Fruit fly (Drosophila melanogaster) whole organism, embryonic: ENCODE measurements around the gene CG31776.
A peak's percentile ranks its signal among the peaks of the same experiment; 100 is the strongest.

Experiments used
- Atf6 ChIP-seq: fragments of 200-800 bp; sonication (Bioruptor generic); IDR thresholded peaks from 2 replicates; pipeline ENCODE4 v1.3.6; 2022; ENCODE audit warnings: missing biosample characterization, missing genetic modification characterization
- CG10147 ChIP-seq: fragments of 200-800 bp; sonication (Bioruptor generic); optimal IDR thresholded peaks from 2 replicates; lab custom pipeline; 2019; ENCODE audit warnings: missing biosample characterization, mild to moderate bottlenecking, missing genetic modification characterization, moderate library complexity
- CG10366 ChIP-seq: fragments of 200-800 bp; sonication (Bioruptor generic); IDR thresholded peaks from 2 replicates; pipeline ENCODE4 v1.3.6; 2022; ENCODE audit warnings: missing biosample characterization, missing genetic modification characterization
- CG33213 ChIP-seq: fragments of 200-800 bp; sonication (Bioruptor generic); optimal IDR thresholded peaks from 3 replicates; lab custom pipeline; 2016; ENCODE audit warnings: missing biosample characterization, missing genetic modification characterization
- CG6683 ChIP-seq: fragments of 200-800 bp; sonication (Bioruptor generic); optimal IDR thresholded peaks from 2 replicates; lab custom pipeline; 2017; ENCODE audit warnings: missing biosample characterization, mild to moderate bottlenecking, missing genetic modification characterization, missing genetic modification reagents
- CG6689 ChIP-seq: fragments of 200-800 bp; sonication (Bioruptor generic); IDR thresholded peaks from 2 replicates; pipeline ENCODE4 v1.3.6; 2022; ENCODE audit warnings: missing biosample characterization, missing genetic modification characterization
- Camta ChIP-seq: fragments of 200-800 bp; sonication (Bioruptor generic); optimal IDR thresholded peaks from 2 replicates; lab custom pipeline; 2016; ENCODE audit warnings: missing biosample characterization, missing genetic modification characterization
- HHEX ChIP-seq: fragments of 200-800 bp; sonication (Bioruptor generic); optimal IDR thresholded peaks from 3 replicates; lab custom pipeline; 2017; ENCODE audit warnings: missing biosample characterization, mild to moderate bottlenecking, missing genetic modification characterization, missing genetic modification reagents
- ara ChIP-seq: fragments of 200-800 bp; sonication (Bioruptor generic); IDR thresholded peaks from 2 replicates; pipeline ENCODE4 v1.3.6; 2022; ENCODE audit warnings: missing biosample characterization, missing genetic modification characterization
- hth ChIP-seq: fragments of >200 bp; optimal IDR thresholded peaks from 2 replicates; lab custom pipeline; 2017; ENCODE audit warnings: inconsistent platforms
- kay ChIP-seq: fragments of 200-800 bp; sonication (Bioruptor generic); optimal IDR thresholded peaks from 2 replicates; lab custom pipeline; 2016; ENCODE audit warnings: missing biosample characterization, missing genetic modification characterization
- sc ChIP-seq, 3 experiments: fragments of >200 bp in 2 of 3; fragments of 200-800 bp in 1 of 3; sonication (Bioruptor generic) in 1 of 3; optimal IDR thresholded peaks; 2 replicates in 2 of 3; 3 replicates in 1 of 3; lab custom pipeline; 2017; ENCODE audit warnings: mild to moderate bottlenecking in 1 of 3, missing biosample characterization in 1 of 3, missing genetic modification characterization in 1 of 3, missing genetic modification reagents in 1 of 3
- ttk ChIP-seq: fragments of 200-800 bp; sonication (Bioruptor generic); IDR thresholded peaks from 2 replicates; pipeline ENCODE4 v2.1.2; 2022; ENCODE audit warnings: missing biosample characterization, missing genetic modification characterization

- TF ChIP-seq hth (lab: Kevin White, UChicago) (no peak), CG33213 (GFP tag; lab: Kevin White, UChicago) (no peak), ttk (GFP tag; lab: Robert Waterston, UW) (no peak), HHEX (GFP tag; lab: Kevin White, UChicago) (no peak), CG10147 (GFP tag; lab: Kevin White, UChicago) (no peak), kay (GFP tag; lab: Kevin White, UChicago) (no peak), CG6689 (GFP tag; lab: Robert Waterston, UW) (no peak), ara (GFP tag; lab: Robert Waterston, UW) (no peak), sc (optimal IDR thresholded peaks at IDR 0.05; lab: Kevin White, UChicago) (no peak), sc (GFP tag; optimal IDR thresholded peaks at IDR 0.05; lab: Kevin White, UChicago) (peak; percentile 12), Camta (no peak), CG10366 (GFP tag; lab: Robert Waterston, UW) (no peak), Atf6 (no peak), CG6683 (GFP tag; lab: Kevin White, UChicago) (no peak)
Observed at dm6 chr2L:3439502-3439901, 30.5 kb upstream of the CG31776 start.
